Worm (Caenorhabditis elegans) whole organism, L3 larva: ENCODE measurements around the gene srbc-23.

Source experiments
- ama-1 ChIP-seq: fragments of 150-350 bp; optimal IDR thresholded peaks from 2 replicates; lab custom pipeline; 2018
- nfya-1 ChIP-seq: sonication (generic microtip); optimal IDR thresholded peaks from 2 replicates; lab custom pipeline; 2017; ENCODE audit warnings: missing genetic modification characterization, mild to moderate bottlenecking, missing compliant biosample characterization, antibody characterized with exemption, moderate library complexity; ENCODE audit not compliant: insufficient read depth
- nhr-11 ChIP-seq: fragments of 150-350 bp; optimal IDR thresholded peaks from 2 replicates; lab custom pipeline; 2014; ENCODE audit warnings: missing biosample characterization, missing genetic modification characterization
- nhr-28 ChIP-seq: fragments of 150-350 bp; optimal IDR thresholded peaks from 2 replicates; lab custom pipeline; 2014; ENCODE audit warnings: missing biosample characterization, missing genetic modification characterization
- unc-39 ChIP-seq: sonication (generic microtip); optimal IDR thresholded peaks from 4 replicates; lab custom pipeline; 2017; ENCODE audit warnings: missing biosample characterization, missing genetic modification characterization
- unc-62 ChIP-seq: fragments of 150-350 bp; sonication (generic microtip); optimal IDR thresholded peaks from 4 replicates; lab custom pipeline; 2014; ENCODE audit warnings: missing biosample characterization, missing genetic modification reagents, missing genetic modification characterization

DNA sequence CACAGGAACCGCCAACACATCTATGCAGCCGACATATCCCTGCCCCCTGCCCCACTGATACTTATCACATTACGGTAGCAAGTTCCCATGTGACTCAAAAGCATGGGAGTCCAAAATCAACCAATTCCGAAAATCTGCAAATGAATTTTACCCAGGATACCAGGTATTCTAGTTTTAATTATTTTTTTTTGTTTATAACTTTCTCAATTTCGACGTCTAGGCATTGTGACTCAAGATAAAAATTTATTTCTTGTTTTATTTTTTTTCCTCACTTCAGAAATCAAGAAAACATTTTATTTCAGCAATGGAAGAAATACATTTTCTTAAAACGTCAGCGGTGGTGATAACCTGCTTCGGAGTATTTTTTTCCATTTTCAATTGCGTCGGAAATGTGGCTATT is 1.9 kb upstream of the srbc-23 start, which contains the start of gene srbc-24:
- TF ChIP-seq unc-62 (GFP tag; lab: Kevin White, UChicago): no peak
- TF ChIP-seq nhr-11 (tag; lab: Kevin White, UChicago): no peak
- no peak for TF ChIP-seq unc-39 (tag; lab: Kevin White, UChicago)
- no peak for TF ChIP-seq ama-1 (lab: Kevin White, UChicago)
- TF ChIP-seq nhr-28 (tag; lab: Kevin White, UChicago): no peak
- no peak for TF ChIP-seq nfya-1 (tag; lab: Kevin White, UChicago)
